Worm (Caenorhabditis elegans) whole organism, L4 larva: Measurements from ENCODE around the gene mtrr-1.

ENCODE experiments used
- R02D3.7 ChIP-seq: fragments of 150-350 bp; sonication (generic microtip); optimal IDR thresholded peaks from 3 replicates; lab custom pipeline; 2014; ENCODE audit warnings: missing biosample characterization, missing genetic modification characterization
- Y105C5A.15 ChIP-seq: fragments of 200-800 bp; sonication (Bioruptor generic); IDR thresholded peaks from 2 replicates; pipeline ENCODE4 v1.3.6; 2022; ENCODE audit warnings: missing genetic modification characterization, missing compliant biosample characterization
- ZK337.2 ChIP-seq: fragments of 200-800 bp; sonication (Bioruptor generic); IDR thresholded peaks from 2 replicates; pipeline ENCODE4 v1.3.6; 2022; ENCODE audit warnings: missing genetic modification reagents, missing genetic modification characterization, missing compliant biosample characterization
- aha-1 ChIP-seq: fragments of 150-350 bp; peaks from one replicate; lab custom pipeline; 2014; ENCODE audit warnings: missing biosample characterization, missing genetic modification characterization
- arid-1 ChIP-seq: fragments of 200-800 bp; sonication (Bioruptor generic); conservative IDR thresholded peaks from 2 replicates; pipeline ENCODE4 v1.3.6; 2022; ENCODE audit warnings: missing genetic modification reagents, missing genetic modification characterization, missing compliant biosample characterization
- attf-4 ChIP-seq: sonication (generic microtip); optimal IDR thresholded peaks from 3 replicates; lab custom pipeline; 2017; ENCODE audit warnings: missing biosample characterization, missing genetic modification characterization
- ceh-20 ChIP-seq: fragments of 200-800 bp; sonication (Bioruptor generic); IDR thresholded peaks from 2 replicates; pipeline ENCODE4 v1.3.6; 2022; ENCODE audit warnings: missing genetic modification reagents, missing genetic modification characterization, missing compliant biosample characterization
- ceh-32 ChIP-seq: sonication (generic microtip); optimal IDR thresholded peaks from 2 replicates; lab custom pipeline; 2016; ENCODE audit warnings: mild to moderate bottlenecking, missing genetic modification characterization, missing compliant biosample characterization; ENCODE audit not compliant: poor library complexity
- ceh-82 ChIP-seq: sonication (generic microtip); optimal IDR thresholded peaks from 2 replicates; lab custom pipeline; 2017; ENCODE audit warnings: missing biosample characterization, missing genetic modification characterization
- ces-1 ChIP-seq: fragments of 150-350 bp; sonication (generic microtip); optimal IDR thresholded peaks from 4 replicates; lab custom pipeline; 2014; ENCODE audit warnings: missing biosample characterization, missing genetic modification reagents, missing genetic modification characterization
- daf-12 ChIP-seq: fragments of 150-350 bp; optimal IDR thresholded peaks from 2 replicates; lab custom pipeline; 2014; ENCODE audit warnings: missing biosample characterization, missing genetic modification reagents, missing genetic modification characterization
- daf-16 ChIP-seq, 3 experiments: sonication (generic microtip); optimal IDR thresholded peaks; 2 replicates each; lab custom pipeline; 2016 to 2017; ENCODE audit warnings: missing genetic modification characterization in 3 of 3, missing genetic modification reagents in 3 of 3, mild to moderate bottlenecking in 2 of 3, missing compliant biosample characterization in 2 of 3, missing biosample characterization in 1 of 3, moderate library complexity in 1 of 3
- dmd-8 ChIP-seq: fragments of 200-800 bp; sonication (Bioruptor generic); IDR thresholded peaks from 2 replicates; pipeline ENCODE4 v1.3.6; 2022; ENCODE audit warnings: missing genetic modification characterization, missing compliant biosample characterization
- dve-1 ChIP-seq: sonication (generic microtip); optimal IDR thresholded peaks from 2 replicates; lab custom pipeline; 2017; ENCODE audit warnings: antibody characterized with exemption, mild to moderate bottlenecking, missing genetic modification characterization, missing compliant biosample characterization; ENCODE audit not compliant: insufficient read depth
- egl-27 ChIP-seq: sonication (generic microtip); optimal IDR thresholded peaks from 3 replicates; lab custom pipeline; 2017; ENCODE audit warnings: missing biosample characterization, missing genetic modification reagents, missing genetic modification characterization
- gei-8 ChIP-seq: fragments of 200-800 bp; sonication (Bioruptor generic); optimal IDR thresholded peaks from 2 replicates; lab custom pipeline; 2018; ENCODE audit warnings: mild to moderate bottlenecking, missing genetic modification characterization, missing compliant biosample characterization
- hif-1 ChIP-seq, 2 experiments: sonication (generic microtip); optimal IDR thresholded peaks; 2 replicates each; lab custom pipeline; 2016 to 2017; ENCODE audit warnings: missing compliant biosample characterization in 2 of 2, missing genetic modification characterization in 2 of 2, missing genetic modification reagents in 2 of 2, missing genotype in 2 of 2, mild to moderate bottlenecking in 1 of 2
- hlh-11 ChIP-seq: fragments of 200-800 bp; sonication (Bioruptor generic); optimal IDR thresholded peaks from 2 replicates; lab custom pipeline; 2018; ENCODE audit warnings: mild to moderate bottlenecking, missing genetic modification characterization, missing compliant biosample characterization
- hlh-30 ChIP-seq: sonication (generic microtip); optimal IDR thresholded peaks from 2 replicates; lab custom pipeline; 2017; ENCODE audit warnings: antibody characterized with exemption, mild to moderate bottlenecking, missing genetic modification characterization, missing compliant biosample characterization; ENCODE audit not compliant: insufficient read depth
- lim-7 ChIP-seq: fragments of 200-800 bp; sonication (Bioruptor generic); IDR thresholded peaks from 2 replicates; pipeline ENCODE4 v1.3.6; 2022; ENCODE audit warnings: missing genetic modification characterization, missing compliant biosample characterization
- lin-29 ChIP-seq: fragments of 200-800 bp; sonication (Bioruptor generic); IDR thresholded peaks from 2 replicates; pipeline ENCODE4 v1.3.6; 2022; ENCODE audit warnings: missing genetic modification reagents, missing genetic modification characterization, missing compliant biosample characterization
- mdl-1 ChIP-seq, 2 experiments: fragments of 150-350 bp in 1 of 2; sonication (generic microtip) in 1 of 2; optimal IDR thresholded peaks; 2 replicates each; lab custom pipeline; 2014 to 2017; ENCODE audit warnings: missing biosample characterization in 2 of 2, missing genetic modification characterization in 2 of 2
- mes-2 ChIP-seq: sonication (generic microtip); optimal IDR thresholded peaks from 2 replicates; lab custom pipeline; 2016; ENCODE audit warnings: missing genotype, mild to moderate bottlenecking, missing genetic modification characterization, missing compliant biosample characterization; ENCODE audit not compliant: poor library complexity, severe bottlenecking
- nhr-10 ChIP-seq: fragments of 150-350 bp; optimal IDR thresholded peaks from 2 replicates; lab custom pipeline; 2014; ENCODE audit warnings: missing biosample characterization, missing genetic modification characterization
- nhr-102 ChIP-seq: sonication (generic microtip); optimal IDR thresholded peaks from 2 replicates; lab custom pipeline; 2016; ENCODE audit warnings: mild to moderate bottlenecking, missing genetic modification characterization, moderate library complexity, missing compliant biosample characterization
- nhr-11 ChIP-seq: fragments of 150-350 bp; optimal IDR thresholded peaks from 2 replicates; lab custom pipeline; 2014; ENCODE audit warnings: missing biosample characterization, missing genetic modification characterization
- nhr-111 ChIP-seq: fragments of 200-800 bp; sonication (Bioruptor generic); optimal IDR thresholded peaks from 2 replicates; lab custom pipeline; 2018; ENCODE audit warnings: mild to moderate bottlenecking, missing genetic modification characterization, missing compliant biosample characterization
- nhr-25 ChIP-seq: sonication (generic microtip); optimal IDR thresholded peaks from 2 replicates; lab custom pipeline; 2017; ENCODE audit warnings: missing genetic modification characterization, mild to moderate bottlenecking, missing compliant biosample characterization, antibody characterized with exemption, moderate library complexity, borderline replicate concordance; ENCODE audit not compliant: insufficient read depth
- nhr-41 ChIP-seq: fragments of 200-800 bp; sonication (Bioruptor generic); IDR thresholded peaks from 2 replicates; pipeline ENCODE4 v1.3.6; 2022; ENCODE audit warnings: missing genetic modification reagents, missing genetic modification characterization, missing compliant biosample characterization
- nhr-42 ChIP-seq: fragments of 200-800 bp; sonication (Bioruptor generic); IDR thresholded peaks from 2 replicates; pipeline ENCODE4 v1.3.6; 2022; ENCODE audit warnings: missing genetic modification characterization, missing compliant biosample characterization
- nhr-6 ChIP-seq: fragments of 150-350 bp; optimal IDR thresholded peaks from 2 replicates; lab custom pipeline; 2014; ENCODE audit warnings: missing biosample characterization, missing genetic modification characterization
- nhr-76 ChIP-seq: fragments of 150-350 bp; optimal IDR thresholded peaks from 2 replicates; lab custom pipeline; 2014; ENCODE audit warnings: missing biosample characterization, missing genetic modification characterization
- php-3 ChIP-seq: fragments of 200-800 bp; sonication (Bioruptor generic); IDR thresholded peaks from 2 replicates; pipeline ENCODE4 v1.3.6; 2022; ENCODE audit warnings: missing genetic modification reagents, missing genetic modification characterization, missing compliant biosample characterization
- rbr-2 ChIP-seq: sonication (generic microtip); optimal IDR thresholded peaks from 2 replicates; lab custom pipeline; 2016; ENCODE audit warnings: missing genotype, missing genetic modification characterization, missing compliant biosample characterization
- saeg-2 ChIP-seq: fragments of 200-800 bp; sonication (Bioruptor generic); IDR thresholded peaks from 2 replicates; pipeline ENCODE4 v1.3.6; 2022; ENCODE audit warnings: missing genetic modification reagents, missing genetic modification characterization, missing compliant biosample characterization
- sdz-12 ChIP-seq: fragments of 200-800 bp; sonication (Bioruptor generic); optimal IDR thresholded peaks from 2 replicates; lab custom pipeline; 2018; ENCODE audit warnings: mild to moderate bottlenecking, missing genetic modification characterization, missing compliant biosample characterization
- set-16 ChIP-seq: fragments of 200-800 bp; sonication (Bioruptor generic); IDR thresholded peaks from 2 replicates; pipeline ENCODE4 v1.3.6; 2022; ENCODE audit warnings: missing genetic modification reagents, missing genetic modification characterization, missing compliant biosample characterization
- skn-1 ChIP-seq: fragments of 150-350 bp; optimal IDR thresholded peaks from 2 replicates; lab custom pipeline; 2014; ENCODE audit warnings: missing biosample characterization, missing genetic modification characterization
- snpc-4 ChIP-seq: fragments of 150-350 bp; optimal IDR thresholded peaks from 2 replicates; lab custom pipeline; 2014; ENCODE audit warnings: missing biosample characterization, missing genetic modification characterization
- unc-62 ChIP-seq, 3 experiments: fragments of 150-350 bp in 1 of 3; sonication (generic microtip); optimal IDR thresholded peaks in 2 of 3; peaks in 1 of 3; 1 replicate in 1 of 3; 2 replicates in 2 of 3; lab custom pipeline; 2014 to 2017; ENCODE audit warnings: missing biosample characterization in 3 of 3, missing genetic modification characterization in 3 of 3, missing genetic modification reagents in 3 of 3, missing genotype in 1 of 3
- vab-7 ChIP-seq: fragments of 200-800 bp; sonication (Bioruptor generic); IDR thresholded peaks from 2 replicates; pipeline ENCODE4 v1.3.6; 2022; ENCODE audit warnings: missing genetic modification reagents, missing genetic modification characterization, missing compliant biosample characterization
- zag-1 ChIP-seq: fragments of 150-350 bp; optimal IDR thresholded peaks from 2 replicates; lab custom pipeline; 2014; ENCODE audit warnings: missing biosample characterization, missing genetic modification characterization
- zfp-2 ChIP-seq: sonication (generic microtip); optimal IDR thresholded peaks from 2 replicates; lab custom pipeline; 2016; ENCODE audit warnings: mild to moderate bottlenecking, missing genetic modification characterization, missing compliant biosample characterization
- zfp-3 ChIP-seq: fragments of 200-800 bp; sonication (Bioruptor generic); conservative IDR thresholded peaks from 2 replicates; pipeline ENCODE4 v1.3.6; 2022; ENCODE audit warnings: missing genetic modification reagents, missing genetic modification characterization, missing compliant biosample characterization
- zip-2 ChIP-seq: fragments of 150-350 bp; optimal IDR thresholded peaks from 2 replicates; lab custom pipeline; 2014; ENCODE audit warnings: missing biosample characterization, missing genetic modification characterization

Gene mtrr-1

DNA sequence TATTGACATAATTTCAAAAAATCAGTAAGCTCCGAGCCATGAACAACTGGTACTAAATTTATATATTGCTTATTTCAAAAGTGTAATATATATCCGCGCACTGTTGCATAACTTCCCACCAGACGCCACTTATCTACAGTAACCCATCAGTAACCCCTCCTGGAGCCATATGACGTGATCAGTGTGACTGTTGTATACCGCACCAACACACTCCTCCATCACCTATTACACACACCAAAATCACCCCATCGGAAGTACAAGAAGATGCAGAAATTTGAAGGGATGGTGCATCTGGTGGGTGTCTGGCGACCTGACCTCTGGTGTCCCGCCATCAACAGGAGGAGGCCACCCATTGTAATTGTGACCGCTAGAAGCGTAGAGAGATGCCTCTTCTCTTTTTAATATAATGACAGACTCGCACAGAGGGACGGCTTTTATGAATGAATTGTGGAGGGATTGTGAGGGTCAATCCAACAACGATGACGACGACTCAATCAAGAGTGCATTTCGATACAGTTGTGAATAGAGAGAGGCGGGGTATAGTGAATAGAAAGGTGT, 22.9 kb upstream of the mtrr-1 start:
- TF ChIP-seq aha-1 (tag; lab: Kevin White, UChicago) (peak; percentile 64), php-3 (GFP tag; lab: Robert Waterston, UW) (no peak)

DNA sequence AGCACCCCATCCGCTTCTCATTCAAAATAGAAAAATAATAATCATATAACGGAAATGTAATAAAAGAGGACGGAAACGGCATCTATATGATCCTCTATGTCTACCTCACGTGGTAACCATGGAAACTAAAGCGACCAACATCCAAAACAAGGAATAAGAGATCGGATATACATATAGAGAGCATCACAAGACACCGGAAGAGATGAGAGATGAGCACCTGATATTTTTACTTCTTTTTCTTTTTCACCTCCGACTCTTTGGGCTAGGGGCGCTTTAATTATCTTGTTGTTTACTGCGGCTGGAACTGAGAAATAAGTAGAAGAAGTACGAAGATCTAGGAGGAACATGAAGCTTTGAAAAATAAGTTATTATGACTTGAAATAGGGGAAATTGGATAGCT, 22.0 kb upstream of the mtrr-1 start:
- TF ChIP-seq unc-62 (GFP tag; optimal IDR thresholded peaks at IDR 0.05 in 1 of 2; lab: Kevin White, UChicago), result peak in 1 of 2 experiments; percentile 36
- TF ChIP-seq unc-62 (tag; optimal IDR thresholded peaks at IDR 0.05; lab: Kevin White, UChicago), result no peak
- peak; percentile 46 for TF ChIP-seq nhr-11 (tag; lab: Kevin White, UChicago)
- TF ChIP-seq arid-1 (GFP tag; lab: Robert Waterston, UW), result no peak
- TF ChIP-seq daf-12, result no peak
- no peak for TF ChIP-seq skn-1 (tag; lab: Kevin White, UChicago)
- no peak for TF ChIP-seq hlh-11 (tag; lab: Kevin White, UChicago)
- TF ChIP-seq sdz-12, result no peak
- TF ChIP-seq ceh-32 (tag; lab: Kevin White, UChicago), result no peak
- TF ChIP-seq zag-1 (tag; lab: Kevin White, UChicago), result no peak
- TF ChIP-seq lin-29, result no peak
- TF ChIP-seq, all 104 proteins: peak for 2

DNA sequence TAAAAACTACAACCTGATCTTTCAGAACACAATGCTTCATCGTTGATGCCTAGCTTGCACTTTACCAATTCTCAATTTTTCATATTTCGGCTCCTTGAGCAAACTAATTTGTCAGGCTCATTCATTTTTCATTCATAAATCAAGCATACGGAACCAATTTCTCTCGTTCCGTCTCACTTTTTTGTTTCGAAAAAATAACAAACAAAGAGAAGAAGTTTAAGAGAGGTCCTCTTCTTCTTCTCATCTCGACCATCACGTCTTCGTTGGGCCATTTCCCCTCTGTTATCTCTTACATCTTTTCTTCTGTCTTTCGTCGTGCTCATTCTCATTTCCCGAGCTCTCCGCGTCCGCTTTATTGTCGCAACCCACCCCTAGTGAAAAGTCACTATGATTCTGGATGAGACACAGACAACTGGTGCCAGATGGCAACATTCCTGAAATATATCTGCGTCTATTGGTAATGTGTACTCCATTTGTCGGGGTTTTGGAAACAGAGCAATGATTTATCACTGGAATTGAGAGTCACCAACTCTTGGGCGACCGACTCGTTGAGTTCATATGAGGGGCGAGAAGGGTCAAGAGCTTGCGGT, 21.0 kb upstream of the mtrr-1 start:
- TF ChIP-seq gei-8 (GFP tag; lab: Kevin White, UChicago) (no peak), vab-7 (GFP tag; lab: Robert Waterston, UW) (no peak), rbr-2 (peak; percentile 13), snpc-4 (no peak), zip-2 (tag; lab: Kevin White, UChicago) (no peak), nhr-25 (tag; lab: Kevin White, UChicago) (no peak), nhr-111 (no peak), ZK337.2 (GFP tag; lab: Robert Waterston, UW) (no peak), dmd-8 (GFP tag; lab: Robert Waterston, UW) (no peak), mdl-1 (tag; optimal IDR thresholded peaks at IDR 0.05; lab: Kevin White, UChicago) (peak in 1 of 2 experiments; percentile 15), R02D3.7 (tag; lab: Kevin White, UChicago) (no peak), saeg-2 (GFP tag; lab: Robert Waterston, UW) (no peak), lim-7 (no peak), nhr-6 (tag; lab: Kevin White, UChicago) (no peak), hif-1 (tag; optimal IDR thresholded peaks at IDR 0.05; lab: Kevin White, UChicago) (no peak), hlh-11 (tag; lab: Kevin White, UChicago) (peak; percentile 2), ces-1 (no peak), daf-16 (GFP tag; optimal IDR thresholded peaks at IDR 0.05; lab: Kevin White, UChicago) (peak in 1 of 2 experiments; percentile 57), daf-16 (tag; optimal IDR thresholded peaks at IDR 0.05; lab: Kevin White, UChicago) (no peak), nhr-102 (no peak), nhr-10 (tag; lab: Kevin White, UChicago) (no peak), attf-4 (tag; lab: Kevin White, UChicago) (no peak), zfp-2 (tag; lab: Kevin White, UChicago) (no peak), nhr-41 (GFP tag; lab: Robert Waterston, UW) (no peak), mes-2 (tag; lab: Kevin White, UChicago) (no peak), Y105C5A.15 (GFP tag; lab: Robert Waterston, UW) (no peak), egl-27 (tag; lab: Kevin White, UChicago) (no peak), lin-29 (no peak), zfp-3 (GFP tag; lab: Robert Waterston, UW) (no peak), nhr-76 (tag; lab: Kevin White, UChicago) (no peak), hlh-30 (tag; lab: Kevin White, UChicago) (peak; percentile 1), ceh-20 (no peak), dve-1 (tag; lab: Kevin White, UChicago) (no peak), nhr-11 (tag; lab: Kevin White, UChicago) (peak; percentile 46), set-16 (GFP tag; lab: Robert Waterston, UW) (no peak), ceh-82 (no peak), nhr-42 (GFP tag; lab: Robert Waterston, UW) (no peak)
